Worm (Caenorhabditis elegans) whole organism, L4 larva: Measurements from ENCODE around the gene cyp-43A1.

Source experiments
- aly-2 ChIP-seq: sonication (generic microtip); optimal IDR thresholded peaks from 2 replicates; lab custom pipeline; 2018; ENCODE audit warnings: missing biosample characterization, missing genetic modification characterization
- daf-12 ChIP-seq: fragments of 150-350 bp; optimal IDR thresholded peaks from 2 replicates; lab custom pipeline; 2014; ENCODE audit warnings: missing biosample characterization, missing genetic modification reagents, missing genetic modification characterization
- lin-39 ChIP-seq: fragments of 150-350 bp; optimal IDR thresholded peaks from 2 replicates; lab custom pipeline; 2014; ENCODE audit warnings: missing biosample characterization, missing genetic modification reagents, missing genetic modification characterization
- mdl-1 ChIP-seq, 2 experiments: fragments of 150-350 bp in 1 of 2; sonication (generic microtip) in 1 of 2; optimal IDR thresholded peaks; 2 replicates each; lab custom pipeline; 2014 to 2017; ENCODE audit warnings: missing biosample characterization in 2 of 2, missing genetic modification characterization in 2 of 2
- nhr-28 ChIP-seq: fragments of 150-350 bp; optimal IDR thresholded peaks from 2 replicates; lab custom pipeline; 2014; ENCODE audit warnings: missing biosample characterization, missing genetic modification characterization
- php-3 ChIP-seq: fragments of 200-800 bp; sonication (Bioruptor generic); IDR thresholded peaks from 2 replicates; pipeline ENCODE4 v1.3.6; 2022; ENCODE audit warnings: missing genetic modification reagents, missing genetic modification characterization, missing compliant biosample characterization
- unc-62 ChIP-seq, 3 experiments: fragments of 150-350 bp in 1 of 3; sonication (generic microtip); optimal IDR thresholded peaks in 2 of 3; peaks in 1 of 3; 1 replicate in 1 of 3; 2 replicates in 2 of 3; lab custom pipeline; 2014 to 2017; ENCODE audit warnings: missing biosample characterization in 3 of 3, missing genetic modification characterization in 3 of 3, missing genetic modification reagents in 3 of 3, missing genotype in 1 of 3

DNA sequence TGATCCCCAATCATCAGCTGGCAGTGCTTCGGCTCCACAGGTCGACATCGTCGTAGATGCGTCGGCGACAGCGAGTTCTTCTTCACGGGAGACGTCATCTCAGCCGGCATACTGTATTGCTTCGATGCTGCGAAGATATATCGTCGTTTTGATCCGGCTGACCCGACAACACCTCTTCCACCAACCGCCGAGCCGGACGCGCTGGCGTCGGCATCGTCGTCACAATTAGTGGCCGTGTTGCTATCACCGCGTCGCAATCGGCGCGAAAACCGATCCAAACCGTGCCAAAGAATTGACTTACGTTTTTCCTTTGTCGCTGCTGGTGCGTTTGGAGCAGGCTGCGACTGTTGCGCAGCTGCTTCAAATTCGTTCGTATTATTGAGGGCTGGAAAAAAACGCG is 11.8 kb downstream of the cyp-43A1 start:
- no peak for TF ChIP-seq daf-12
- TF ChIP-seq php-3 (GFP tag; lab: Robert Waterston, UW) = no peak
- TF ChIP-seq nhr-28 (tag; lab: Kevin White, UChicago) = no peak
- no peak for TF ChIP-seq mdl-1 (tag; optimal IDR thresholded peaks at IDR 0.05; lab: Kevin White, UChicago)
- no peak for TF ChIP-seq unc-62 (GFP tag; optimal IDR thresholded peaks at IDR 0.05 in 1 of 2; lab: Kevin White, UChicago)
- no peak for TF ChIP-seq unc-62 (tag; optimal IDR thresholded peaks at IDR 0.05; lab: Kevin White, UChicago)
- TF ChIP-seq lin-39 = no peak
- no peak for TF ChIP-seq aly-2 (tag; lab: Kevin White, UChicago)
